Worm (Caenorhabditis elegans): ENCODE results near the gene nhr-44.

DNA sequence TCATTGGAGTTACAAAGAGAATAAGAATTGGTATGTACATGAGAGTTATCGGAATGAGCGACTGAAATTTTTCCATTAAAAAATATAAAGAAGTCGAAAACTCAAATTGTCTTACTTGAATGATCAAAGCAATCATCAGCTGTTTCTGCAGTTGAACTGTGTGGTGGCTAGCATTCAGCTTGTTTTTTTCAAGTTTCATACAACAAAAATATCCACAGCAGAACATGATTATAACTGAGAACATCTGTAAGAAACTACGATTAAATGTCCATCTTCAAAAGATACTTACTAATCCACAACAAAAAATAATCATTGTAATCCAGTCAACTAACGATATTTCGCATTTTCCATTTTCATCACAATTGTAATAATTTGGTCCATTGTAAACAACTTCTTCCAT lies 20.9 kb upstream of the nhr-44 start:
- TF ChIP-seq ama-1 (optimal IDR thresholded peaks at IDR 0.05) = no peak
- TF ChIP-seq aly-1 (tag; optimal IDR thresholded peaks at IDR 0.05) = no peak
- TF ChIP-seq ceh-13 (GFP tag; optimal IDR thresholded peaks at IDR 0.05) = no peak
- TF ChIP-seq ets-7 (tag; optimal IDR thresholded peaks at IDR 0.05) = no peak
- TF ChIP-seq tbx-11 (GFP tag; IDR thresholded peaks at IDR 0.05) = no peak
